Fruit fly (Drosophila melanogaster) whole organism, embryonic: ENCODE data around the gene CG33932.

Source experiments
- Abd-B ChIP-seq: fragments of 200-800 bp; sonication (Bioruptor generic); optimal IDR thresholded peaks from 2 replicates; lab custom pipeline; 2018; ENCODE audit warnings: missing biosample characterization, mild to moderate bottlenecking, missing genetic modification characterization, moderate library complexity
- BEAF-32 ChIP-seq: fragments of 200-800 bp; sonication (Bioruptor generic); optimal IDR thresholded peaks from 3 replicates; lab custom pipeline; 2017; ENCODE audit warnings: missing biosample characterization, missing genetic modification characterization, mild to moderate bottlenecking, moderate library complexity, missing genetic modification reagents
- CG10267 ChIP-seq: fragments of 200-800 bp; sonication (Bioruptor generic); optimal IDR thresholded peaks from 2 replicates; lab custom pipeline; 2018; ENCODE audit warnings: missing biosample characterization, mild to moderate bottlenecking, missing genetic modification characterization, moderate library complexity
- CG12071 ChIP-seq: fragments of 200-800 bp; sonication (Bioruptor generic); optimal IDR thresholded peaks from 3 replicates; lab custom pipeline; 2018; ENCODE audit warnings: missing biosample characterization, mild to moderate bottlenecking, missing genetic modification characterization
- CG12219 ChIP-seq: fragments of 200-800 bp; sonication (Bioruptor generic); optimal IDR thresholded peaks from 3 replicates; lab custom pipeline; 2018; ENCODE audit warnings: missing biosample characterization, mild to moderate bottlenecking, missing genetic modification characterization
- CG1233 ChIP-seq: fragments of 200-800 bp; sonication (Bioruptor generic); optimal IDR thresholded peaks from 4 replicates; lab custom pipeline; 2018; ENCODE audit warnings: missing biosample characterization, mild to moderate bottlenecking, missing genetic modification characterization
- CG13287 ChIP-seq: fragments of 200-800 bp; sonication (Bioruptor generic); IDR thresholded peaks from 2 replicates; pipeline ENCODE4 v1.3.6; 2022; ENCODE audit warnings: missing biosample characterization, missing genetic modification characterization; ENCODE audit not compliant: partially characterized antibody
- CG13624 ChIP-seq: fragments of 200-800 bp; sonication (Bioruptor generic); optimal IDR thresholded peaks from 2 replicates; lab custom pipeline; 2016; ENCODE audit warnings: missing biosample characterization, missing genetic modification characterization
- CG14860 ChIP-seq: fragments of 200-800 bp; sonication (Bioruptor generic); IDR thresholded peaks from 3 replicates; pipeline ENCODE4 v1.3.6; 2022; ENCODE audit warnings: missing biosample characterization, missing genetic modification characterization; ENCODE audit not compliant: partially characterized antibody
- CG16813 ChIP-seq: fragments of 200-800 bp; sonication (Bioruptor generic); IDR thresholded peaks from 3 replicates; pipeline ENCODE4 v1.3.6; 2022; ENCODE audit warnings: missing biosample characterization, missing genetic modification characterization; ENCODE audit not compliant: partially characterized antibody
- CG32532 ChIP-seq: fragments of 200-800 bp; sonication (Bioruptor generic); IDR thresholded peaks from 2 replicates; pipeline ENCODE4 v1.3.6; 2022; ENCODE audit warnings: missing biosample characterization, missing genetic modification characterization
- CG34224 ChIP-seq: fragments of 200-800 bp; sonication (Bioruptor generic); IDR thresholded peaks from 3 replicates; pipeline ENCODE4 v1.3.6; 2022; ENCODE audit warnings: missing biosample characterization, missing genetic modification characterization; ENCODE audit not compliant: partially characterized antibody
- CG3726 ChIP-seq: fragments of 200-800 bp; sonication (Bioruptor generic); IDR thresholded peaks from 3 replicates; pipeline ENCODE4, ENCODE4 v1.3.6; 2022; ENCODE audit warnings: missing biosample characterization, missing genetic modification characterization
- CG4617 ChIP-seq: fragments of 200-800 bp; sonication (Bioruptor generic); optimal IDR thresholded peaks from 3 replicates; lab custom pipeline; 2016; ENCODE audit warnings: missing biosample characterization, missing genetic modification characterization, borderline replicate concordance
- CG6683 ChIP-seq: fragments of 200-800 bp; sonication (Bioruptor generic); optimal IDR thresholded peaks from 2 replicates; lab custom pipeline; 2017; ENCODE audit warnings: missing biosample characterization, mild to moderate bottlenecking, missing genetic modification characterization, missing genetic modification reagents
- CG7839 ChIP-seq: fragments of 200-800 bp; sonication (Bioruptor generic); optimal IDR thresholded peaks from 3 replicates; lab custom pipeline; 2018; ENCODE audit warnings: missing biosample characterization, mild to moderate bottlenecking, missing genetic modification characterization, moderate library complexity
- CG7963 ChIP-seq: fragments of 200-800 bp; sonication (Bioruptor generic); IDR thresholded peaks from 3 replicates; pipeline ENCODE4 v1.3.6; 2022; ENCODE audit warnings: missing biosample characterization, missing genetic modification characterization; ENCODE audit not compliant: partially characterized antibody
- Dek ChIP-seq: fragments of 200-800 bp; sonication (Bioruptor generic); optimal IDR thresholded peaks from 3 replicates; lab custom pipeline; 2019; ENCODE audit warnings: missing biosample characterization, mild to moderate bottlenecking, missing genetic modification characterization, moderate library complexity
- Dll ChIP-seq: fragments of 200-800 bp; sonication (Bioruptor generic); IDR thresholded peaks from 4 replicates; pipeline ENCODE4 v1.3.6; 2022; ENCODE audit warnings: missing biosample characterization, missing genetic modification characterization; ENCODE audit not compliant: partially characterized antibody
- E2f2 ChIP-seq: fragments of 200-800 bp; sonication (Bioruptor generic); IDR thresholded peaks from 2 replicates; pipeline ENCODE4 v1.3.6; 2022; ENCODE audit warnings: missing biosample characterization, missing genetic modification characterization
- Eip74EF ChIP-seq, 2 experiments: fragments of 200-800 bp in 1 of 2; fragments of >200 bp in 1 of 2; sonication (Bioruptor generic) in 1 of 2; optimal IDR thresholded peaks; 2 replicates each; lab custom pipeline; 2017 to 2019; ENCODE audit warnings: missing biosample characterization in 2 of 2, missing genetic modification characterization in 2 of 2, mild to moderate bottlenecking in 1 of 2, moderate library complexity in 1 of 2
- Gsc ChIP-seq: fragments of 200-800 bp; sonication (Bioruptor generic); IDR thresholded peaks from 2 replicates; pipeline ENCODE4 v1.3.6; 2022; ENCODE audit warnings: missing biosample characterization, missing genetic modification characterization
- HLH4C ChIP-seq: fragments of 200-800 bp; sonication (Bioruptor generic); IDR thresholded peaks from 3 replicates; pipeline ENCODE4 v1.3.6; 2022; ENCODE audit warnings: missing biosample characterization, missing genetic modification characterization; ENCODE audit not compliant: partially characterized antibody
- Jarid2 ChIP-seq: fragments of 200-800 bp; sonication (Bioruptor generic); optimal IDR thresholded peaks from 3 replicates; lab custom pipeline; 2017; ENCODE audit warnings: mild to moderate bottlenecking, missing biosample characterization, missing genetic modification reagents, missing genetic modification characterization
- Kr ChIP-seq: fragments of 200-800 bp; sonication (Bioruptor generic); optimal IDR thresholded peaks from 2 replicates; lab custom pipeline; 2017; ENCODE audit warnings: missing biosample characterization, mild to moderate bottlenecking, missing genetic modification characterization
- Myb ChIP-seq: fragments of 200-800 bp; sonication (Bioruptor generic); optimal IDR thresholded peaks from 2 replicates; lab custom pipeline; 2016; ENCODE audit warnings: missing biosample characterization, missing genetic modification characterization
- Scr ChIP-seq: fragments of 200-800 bp; sonication (Bioruptor generic); IDR thresholded peaks from 2 replicates; pipeline ENCODE4 v1.3.6; 2022; ENCODE audit warnings: missing biosample characterization, missing genetic modification characterization; ENCODE audit not compliant: partially characterized antibody
- Sin3A ChIP-seq: fragments of >200 bp; optimal IDR thresholded peaks from 2 replicates; lab custom pipeline; 2018
- Sry-δ ChIP-seq: fragments of 200-800 bp; sonication (Bioruptor generic); optimal IDR thresholded peaks from 2 replicates; lab custom pipeline; 2016; ENCODE audit warnings: missing biosample characterization, missing genetic modification characterization
- Stat92E ChIP-seq, 3 experiments: fragments of >200 bp in 2 of 3; fragments of 200-800 bp in 1 of 3; sonication (Bioruptor generic) in 1 of 3; optimal IDR thresholded peaks; 2 replicates each; lab custom pipeline; 2017 to 2019; ENCODE audit warnings: missing biosample characterization in 3 of 3, missing genetic modification characterization in 3 of 3, mild to moderate bottlenecking in 1 of 3, moderate library complexity in 1 of 3
- Usf ChIP-seq: fragments of 200-800 bp; sonication (Bioruptor generic); optimal IDR thresholded peaks from 2 replicates; lab custom pipeline; 2017; ENCODE audit warnings: missing genotype, missing biosample characterization, missing genetic modification characterization
- amos ChIP-seq: fragments of 200-800 bp; sonication (Bioruptor generic); IDR thresholded peaks from 2 replicates; pipeline ENCODE4 v1.3.6; 2022; ENCODE audit warnings: missing biosample characterization, missing genetic modification characterization; ENCODE audit not compliant: partially characterized antibody
- ash1 ChIP-seq: fragments of 200-800 bp; sonication (Bioruptor generic); optimal IDR thresholded peaks from 2 replicates; lab custom pipeline; 2018; ENCODE audit warnings: missing biosample characterization, mild to moderate bottlenecking, missing genetic modification characterization
- bbx ChIP-seq: fragments of 200-800 bp; sonication (Bioruptor generic); IDR thresholded peaks from 2 replicates; pipeline ENCODE4 v1.3.6; 2022; ENCODE audit warnings: missing biosample characterization, missing genetic modification characterization; ENCODE audit not compliant: partially characterized antibody
- cg ChIP-seq: fragments of 200-800 bp; sonication (Bioruptor generic); optimal IDR thresholded peaks from 3 replicates; lab custom pipeline; 2019; ENCODE audit warnings: missing biosample characterization, mild to moderate bottlenecking, missing genetic modification characterization, moderate library complexity
- chm ChIP-seq: fragments of 200-800 bp; sonication (Bioruptor generic); IDR thresholded peaks from 2 replicates; pipeline ENCODE4 v1.3.6; 2022; ENCODE audit warnings: missing biosample characterization, missing genetic modification characterization
- crol ChIP-seq: fragments of 200-800 bp; sonication (Bioruptor generic); IDR thresholded peaks from 2 replicates; pipeline ENCODE4 v1.3.6; 2022; ENCODE audit warnings: missing biosample characterization, missing genetic modification characterization
- crp ChIP-seq, 2 experiments: fragments of 200-800 bp; sonication (Bioruptor generic); optimal IDR thresholded peaks; 2 replicates in 1 of 2; 3 replicates in 1 of 2; lab custom pipeline; 2017; ENCODE audit warnings: missing biosample characterization in 2 of 2, missing genetic modification characterization in 2 of 2, mild to moderate bottlenecking in 1 of 2, moderate library complexity in 1 of 2
- dan ChIP-seq: fragments of 200-800 bp; sonication (Bioruptor generic); IDR thresholded peaks from 2 replicates; pipeline ENCODE4 v1.3.6; 2022; ENCODE audit warnings: missing biosample characterization, missing genetic modification characterization
- fd96Cb ChIP-seq: fragments of 200-800 bp; sonication (Bioruptor generic); optimal IDR thresholded peaks from 2 replicates; lab custom pipeline; 2018; ENCODE audit warnings: missing biosample characterization, mild to moderate bottlenecking, missing genetic modification characterization, moderate library complexity
- jing ChIP-seq: fragments of 200-800 bp; sonication (Bioruptor generic); optimal IDR thresholded peaks from 2 replicates; lab custom pipeline; 2018; ENCODE audit warnings: missing biosample characterization, mild to moderate bottlenecking, missing genetic modification characterization
- maf-S ChIP-seq: fragments of 200-800 bp; sonication (Bioruptor generic); optimal IDR thresholded peaks from 2 replicates; lab custom pipeline; 2016; ENCODE audit warnings: missing biosample characterization, missing genetic modification characterization
- org-1 ChIP-seq: fragments of 200-800 bp; sonication (Bioruptor generic); optimal IDR thresholded peaks from 2 replicates; lab custom pipeline; 2017; ENCODE audit warnings: missing biosample characterization, missing genetic modification characterization
- pho ChIP-seq: fragments of 200-800 bp; sonication (Bioruptor generic); optimal IDR thresholded peaks from 2 replicates; lab custom pipeline; 2016; ENCODE audit warnings: missing biosample characterization, missing genetic modification characterization
- schlank ChIP-seq: fragments of 200-800 bp; sonication (Bioruptor generic); optimal IDR thresholded peaks from 2 replicates; lab custom pipeline; 2018; ENCODE audit warnings: missing biosample characterization, mild to moderate bottlenecking, missing genetic modification characterization
- stwl ChIP-seq: fragments of 200-800 bp; sonication (Bioruptor generic); optimal IDR thresholded peaks from 3 replicates; lab custom pipeline; 2018; ENCODE audit warnings: missing biosample characterization, mild to moderate bottlenecking, missing genetic modification characterization, moderate library complexity
- unc-4 ChIP-seq: fragments of 200-800 bp; sonication (Bioruptor generic); IDR thresholded peaks from 2 replicates; pipeline ENCODE4 v1.3.6; 2022; ENCODE audit warnings: missing biosample characterization, missing genetic modification characterization; ENCODE audit not compliant: partially characterized antibody
- zfh1 ChIP-seq: fragments of 200-800 bp; sonication (Bioruptor generic); IDR thresholded peaks from 3 replicates; pipeline ENCODE4 v1.3.6; 2022; ENCODE audit warnings: missing biosample characterization, missing genetic modification characterization

Gene CG33932

dm6 chrX:19730844-19731243 is 13.4 kb upstream of the CG33932 start, which contains the start of gene AP-1-2beta (continued):
- TF ChIP-seq E2f2 (GFP tag; lab: Robert Waterston, UW) (peak; percentile 79), Eip74EF (GFP tag; optimal IDR thresholded peaks at IDR 0.05; lab: Kevin White, UChicago) (no peak), Scr (GFP tag; lab: Robert Waterston, UW) (peak; percentile 38), CG34224 (GFP tag; lab: Robert Waterston, UW) (peak; percentile 26; the same call in 1 of the 3 replicates), zfh1 (no peak), pho (GFP tag; lab: Kevin White, UChicago) (no peak), amos (peak; percentile 37; the same call in 1 of the 2 replicates), CG32532 (GFP tag; lab: Robert Waterston, UW) (no peak), CG7963 (GFP tag; lab: Robert Waterston, UW) (0 out of 3 replicates have a peak, but pooled peaks have one; percentile 30), crol (no peak), CG7839 (tag; lab: Kevin White, UChicago) (no peak), schlank (no peak), CG16813 (GFP tag; lab: Robert Waterston, UW) (peak; percentile 45; the same call in 2 of the 3 replicates), Stat92E (GFP tag; optimal IDR thresholded peaks at IDR 0.05; lab: Kevin White, UChicago) (no peak), Usf (GFP tag; lab: Kevin White, UChicago) (no peak), Dek (tag; lab: Kevin White, UChicago) (no peak), CG12219 (GFP tag; lab: Kevin White, UChicago) (no peak), CG3726 (GFP tag; lab: Robert Waterston, UW) (no peak), stwl (peak; percentile 75), HLH4C (peak; percentile 71), chm (GFP tag; lab: Robert Waterston, UW) (no peak), BEAF-32 (GFP tag; lab: Kevin White, UChicago) (peak; percentile 50), CG13287 (GFP tag; lab: Robert Waterston, UW) (peak; percentile 57), dan (GFP tag; lab: Robert Waterston, UW) (no peak), Jarid2 (GFP tag; lab: Kevin White, UChicago) (no peak), CG4617 (GFP tag; lab: Kevin White, UChicago) (peak; percentile 56), bbx (peak; percentile 38; the same call in 1 of the 2 replicates), crp (GFP tag; optimal IDR thresholded peaks at IDR 0.05; lab: Kevin White, UChicago) (no peak), Myb (GFP tag; lab: Kevin White, UChicago) (peak; percentile 76), maf-S (GFP tag; lab: Kevin White, UChicago) (no peak), CG12071 (GFP tag; lab: Kevin White, UChicago) (no peak), CG14860 (GFP tag; lab: Robert Waterston, UW) (peak; percentile 40; the same call in 1 of the 3 replicates), Sry-δ (GFP tag; lab: Kevin White, UChicago) (peak; percentile 52), Dll (GFP tag; lab: Robert Waterston, UW) (0 out of 4 replicates have a peak, but pooled peaks have one; percentile 48), Gsc (GFP tag; lab: Robert Waterston, UW) (no peak), CG13624 (GFP tag; lab: Kevin White, UChicago) (no peak), CG6683 (no peak), CG10267 (tag; lab: Kevin White, UChicago) (peak; percentile 9), Kr (GFP tag; lab: Kevin White, UChicago) (no peak), Sin3A (lab: Kevin White, UChicago) (no peak), unc-4 (0 out of 2 replicates have a peak, but pooled peaks have one; percentile 40), fd96Cb (tag; lab: Kevin White, UChicago) (no peak), ash1 (GFP tag; lab: Kevin White, UChicago) (no peak), jing (GFP tag; lab: Kevin White, UChicago) (no peak), cg (GFP tag; lab: Kevin White, UChicago) (peak; percentile 17), org-1 (GFP tag; lab: Kevin White, UChicago) (no peak), Abd-B (GFP tag; lab: Kevin White, UChicago) (no peak), CG1233 (GFP tag; lab: Kevin White, UChicago) (no peak)
